Worm (Caenorhabditis elegans): Measurements from ENCODE around the gene clic-1.

DNA sequence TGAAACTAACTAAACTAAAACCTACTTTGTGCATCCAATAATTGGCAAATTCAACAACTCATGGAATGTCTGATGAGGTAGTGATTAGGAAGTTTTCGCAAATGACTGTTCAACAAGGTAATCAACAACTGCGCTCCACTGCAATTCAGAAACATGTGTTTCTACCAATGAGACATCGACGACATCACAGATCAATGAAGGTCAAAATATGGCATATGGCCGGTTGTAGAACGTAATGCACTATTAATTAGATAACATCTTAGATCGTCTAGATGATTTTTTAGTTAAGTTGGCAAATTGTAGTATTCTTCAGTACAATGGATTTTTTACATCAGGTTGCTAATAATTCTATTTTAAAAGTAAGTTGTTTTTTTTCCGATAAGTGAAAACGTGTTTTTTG, 48.5 kb downstream of the clic-1 start, which contains the start of the genes nhr-94 and nhr-152:
- no peak for TF ChIP-seq nhr-12 (tag; optimal IDR thresholded peaks at IDR 0.05)
- TF ChIP-seq lsy-2 (tag; optimal IDR thresholded peaks at IDR 0.05) = no peak
- no peak for TF ChIP-seq ham-2 (GFP tag; optimal IDR thresholded peaks at IDR 0.05)
- TF ChIP-seq drap-1 (GFP tag; optimal IDR thresholded peaks at IDR 0.05) = no peak
- TF ChIP-seq snpc-4 (tag; optimal IDR thresholded peaks at IDR 0.05) = no peak
- no peak for TF ChIP-seq mep-1 (tag; optimal IDR thresholded peaks at IDR 0.05)
- peak; percentile 81 for TF ChIP-seq nhr-2 (tag; optimal IDR thresholded peaks at IDR 0.05)
- no peak for TF ChIP-seq blmp-1 (tag; optimal IDR thresholded peaks at IDR 0.05)
